Fruit fly (Drosophila melanogaster) whole organism: Measurements from ENCODE around the gene MED18.

ENCODE experiments used
- CG8478 ChIP-seq: fragments of >200 bp; optimal IDR thresholded peaks from 2 replicates; lab custom pipeline; 2018; ENCODE audit warnings: inconsistent platforms
- Dll ChIP-seq: fragments of >200 bp; optimal IDR thresholded peaks from 2 replicates; lab custom pipeline; 2017
- EcR ChIP-seq, 2 experiments: fragments of >200 bp; optimal IDR thresholded peaks; 2 replicates each; lab custom pipeline; 2017; ENCODE audit warnings: missing biosample characterization in 2 of 2, missing genetic modification characterization in 2 of 2, missing genetic modification reagents in 2 of 2
- pan ChIP-seq: fragments of >200 bp; optimal IDR thresholded peaks from 2 replicates; lab custom pipeline; 2017
- psq ChIP-seq: fragments of >200 bp; optimal IDR thresholded peaks from 2 replicates; lab custom pipeline; 2017
- usp ChIP-seq: fragments of >200 bp; optimal IDR thresholded peaks from 2 replicates; lab custom pipeline; 2017; ENCODE audit warnings: missing biosample characterization, missing genetic modification characterization, mixed read lengths

MED18 gene

dm6 chrX:1900123-1900818, 34.6 kb downstream of the MED18 start, which contains the start of gene arm:
arm (minus strand) TSS chrX:1900646.
- TF ChIP-seq usp, result no peak
- no peak for TF ChIP-seq CG8478 (lab: Kevin White, UChicago)
- no peak for TF ChIP-seq Dll (lab: Kevin White, UChicago)
- TF ChIP-seq EcR (GFP tag; optimal IDR thresholded peaks at IDR 0.05; lab: Kevin White, UChicago), result no peak

- TF ChIP-seq pan (lab: Kevin White, UChicago) (no peak), psq (no peak), EcR (GFP tag; optimal IDR thresholded peaks at IDR 0.05; lab: Kevin White, UChicago) (no peak), usp (no peak), Dll (lab: Kevin White, UChicago) (no peak)
Measured at dm6 chrX:1901605-1902136, 36.0 kb downstream of the MED18 start, which contains the start of gene Ldaf1. Ldaf1 (minus strand) TSS chrX:1901911.

- TF ChIP-seq pan (lab: Kevin White, UChicago), result no peak
- TF ChIP-seq usp, result no peak
- no peak for TF ChIP-seq EcR (GFP tag; optimal IDR thresholded peaks at IDR 0.05; lab: Kevin White, UChicago)
Measured at dm6 chrX:1903077-1903476, 37.4 kb downstream of the MED18 start, which contains the start of gene CG32801. CG32801 (minus strand) TSS chrX:1903177.

dm6 chrX:1903968-1904367, 38.3 kb downstream of the MED18 start:
- no peak for TF ChIP-seq usp
- no peak for TF ChIP-seq EcR (GFP tag; optimal IDR thresholded peaks at IDR 0.05; lab: Kevin White, UChicago)
- no peak for TF ChIP-seq pan (lab: Kevin White, UChicago)
- no peak for TF ChIP-seq Dll (lab: Kevin White, UChicago)
- no peak for TF ChIP-seq CG8478 (lab: Kevin White, UChicago)
- no peak for TF ChIP-seq psq

- TF ChIP-seq EcR (GFP tag; optimal IDR thresholded peaks at IDR 0.05; lab: Kevin White, UChicago), result no peak
- TF ChIP-seq CG8478 (lab: Kevin White, UChicago), result no peak
- TF ChIP-seq Dll (lab: Kevin White, UChicago), result no peak
- TF ChIP-seq usp, result no peak
- no peak for TF ChIP-seq pan (lab: Kevin White, UChicago)
- no peak for TF ChIP-seq psq
Measured at dm6 chrX:1907727-1908264, 42.1 kb downstream of the MED18 start, which contains the start of gene mip130. mip130 (plus strand) TSS chrX:1908239.

- TF ChIP-seq CG8478 (lab: Kevin White, UChicago), result no peak
- no peak for TF ChIP-seq psq
- TF ChIP-seq usp, result no peak
- no peak for TF ChIP-seq Dll (lab: Kevin White, UChicago)
- no peak for TF ChIP-seq EcR (GFP tag; optimal IDR thresholded peaks at IDR 0.05; lab: Kevin White, UChicago)
- no peak for TF ChIP-seq pan (lab: Kevin White, UChicago)
Measured at dm6 chrX:1908757-1909156, 43.0 kb downstream of the MED18 start, which contains the start of the genes Edem1 and Rbcn-3B. Edem1 (minus strand) TSS chrX:1908827. Rbcn-3B (plus strand) TSS chrX:1908920.

dm6 chrX:1909533-1909932, 43.8 kb downstream of the MED18 start:
- TF ChIP-seq psq (no peak), Dll (lab: Kevin White, UChicago) (no peak), usp (no peak), EcR (GFP tag; optimal IDR thresholded peaks at IDR 0.05; lab: Kevin White, UChicago) (no peak), pan (lab: Kevin White, UChicago) (no peak), CG8478 (lab: Kevin White, UChicago) (no peak)
